Worm (Caenorhabditis elegans): ENCODE data around the gene hlh-12.

Gene hlh-12

DNA sequence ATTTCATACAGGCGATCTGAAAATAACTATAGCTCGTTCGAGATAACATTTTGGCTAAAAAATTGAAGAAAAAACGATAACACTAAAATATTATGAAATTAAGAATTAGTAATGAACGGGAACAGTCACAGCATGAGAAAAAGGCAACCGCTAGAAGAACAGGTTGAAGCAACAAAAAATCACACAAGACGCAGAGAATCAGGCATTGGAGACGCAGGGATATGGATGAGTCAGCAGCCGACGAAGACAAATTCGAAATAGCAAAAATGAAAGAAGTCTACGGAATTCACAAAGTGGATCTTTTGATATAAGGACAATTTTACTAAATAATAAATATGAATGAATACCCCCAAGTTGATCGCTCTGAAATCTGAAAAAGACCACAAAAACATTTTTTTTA, 31.3 kb upstream of the hlh-12 start, which contains the start of gene tag-77:
TSS of gene tag-77 (minus strand) at position 15 of the 400 bp plus-strand sequence.
- TF ChIP-seq nhr-28 (tag; optimal IDR thresholded peaks at IDR 0.05), result no peak
- peak; percentile 50 for TF ChIP-seq snpc-4 (tag; optimal IDR thresholded peaks at IDR 0.05)
- TF ChIP-seq nhr-12 (tag; optimal IDR thresholded peaks at IDR 0.05), result no peak
- peak; percentile 34 for TF ChIP-seq jun-1 (tag; optimal IDR thresholded peaks at IDR 0.05)
- peak; percentile 13 for TF ChIP-seq nhr-25 (tag; optimal IDR thresholded peaks at IDR 0.05)
- TF ChIP-seq daf-12 (tag; optimal IDR thresholded peaks at IDR 0.05), result no peak
- no peak for TF ChIP-seq nhr-76 (tag; optimal IDR thresholded peaks at IDR 0.05)

ce11 chrIV:8506034-8506433, 26.8 kb upstream of the hlh-12 start:
- TF ChIP-seq tbx-2 (tag; optimal IDR thresholded peaks at IDR 0.05) (no peak), ceh-82 (tag; optimal IDR thresholded peaks at IDR 0.05) (no peak), ama-1 (optimal IDR thresholded peaks at IDR 0.05) (no peak), lin-15B (tag; optimal IDR thresholded peaks at IDR 0.05) (no peak), R02D3.7 (tag; optimal IDR thresholded peaks at IDR 0.05) (no peak), lin-39 (tag; optimal IDR thresholded peaks at IDR 0.05) (no peak), hmg-11 (tag; optimal IDR thresholded peaks at IDR 0.05) (no peak), ceh-9 (tag; optimal IDR thresholded peaks at IDR 0.05) (no peak), zag-1 (tag; optimal IDR thresholded peaks at IDR 0.05) (no peak)

DNA sequence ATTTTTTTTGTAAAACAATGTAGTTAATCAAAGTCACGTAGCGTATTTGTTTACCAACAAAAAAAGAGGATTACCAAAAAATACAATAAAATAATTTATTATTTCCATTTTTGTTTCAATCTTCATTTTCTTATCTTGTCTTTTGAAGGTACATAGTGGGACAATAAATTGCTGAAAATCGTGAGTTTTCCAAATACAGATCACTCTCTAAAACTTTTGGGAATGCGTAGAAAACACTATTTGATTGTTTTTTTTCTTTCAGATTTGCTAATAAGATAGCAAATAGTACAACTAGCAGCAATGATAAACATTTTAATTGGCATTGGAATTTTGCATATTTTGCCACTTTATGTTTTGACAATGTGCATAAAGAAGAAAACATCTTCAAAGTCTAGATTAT, 22.1 kb upstream of the hlh-12 start, which contains the start of gene C28C12.1:
TSS of gene C28C12.1 (plus strand) at position 301 of the 400 bp plus-strand sequence.
- no peak for TF ChIP-seq nhr-23 (tag; optimal IDR thresholded peaks at IDR 0.05)
- TF ChIP-seq ama-1 (optimal IDR thresholded peaks at IDR 0.05), result no peak
- no peak for TF ChIP-seq R02D3.7 (tag; optimal IDR thresholded peaks at IDR 0.05)
- TF ChIP-seq lsy-12 (tag; optimal IDR thresholded peaks at IDR 0.05), result no peak
- no peak for TF ChIP-seq ceh-82 (tag; optimal IDR thresholded peaks at IDR 0.05)
- no peak for TF ChIP-seq nhr-237 (tag; optimal IDR thresholded peaks at IDR 0.05)
- no peak for TF ChIP-seq nhr-76 (tag; optimal IDR thresholded peaks at IDR 0.05)
- no peak for TF ChIP-seq fkh-2 (tag; optimal IDR thresholded peaks at IDR 0.05)
- no peak for TF ChIP-seq nhr-28 (tag; optimal IDR thresholded peaks at IDR 0.05)
- TF ChIP-seq zag-1 (tag; optimal IDR thresholded peaks at IDR 0.05), result no peak
- no peak for TF ChIP-seq nhr-25 (tag; optimal IDR thresholded peaks at IDR 0.05)
- TF ChIP-seq nhr-77 (tag; optimal IDR thresholded peaks at IDR 0.05), result no peak
- no peak for TF ChIP-seq nhr-12 (tag; optimal IDR thresholded peaks at IDR 0.05)
- no peak for TF ChIP-seq unc-39 (tag; optimal IDR thresholded peaks at IDR 0.05)
- TF ChIP-seq pqm-1 (tag; optimal IDR thresholded peaks at IDR 0.05), result no peak
- no peak for TF ChIP-seq lin-39 (tag; optimal IDR thresholded peaks at IDR 0.05)
- TF ChIP-seq snpc-4 (tag; optimal IDR thresholded peaks at IDR 0.05), result no peak
- TF ChIP-seq lin-15B (tag; optimal IDR thresholded peaks at IDR 0.05), result no peak

ce11 chrIV:8499956-8500355, 20.7 kb upstream of the hlh-12 start:
- TF ChIP-seq elt-2 (tag; optimal IDR thresholded peaks at IDR 0.05) (no peak), lsy-12 (tag; optimal IDR thresholded peaks at IDR 0.05) (no peak), fkh-2 (tag; optimal IDR thresholded peaks at IDR 0.05) (no peak), fkh-10 (GFP tag; optimal IDR thresholded peaks at IDR 0.05) (no peak), nhr-237 (tag; optimal IDR thresholded peaks at IDR 0.05) (no peak), ztf-11 (tag; optimal IDR thresholded peaks at IDR 0.05) (no peak), nhr-12 (tag; optimal IDR thresholded peaks at IDR 0.05) (no peak)

- TF ChIP-seq elt-1 (tag; optimal IDR thresholded peaks at IDR 0.05) (no peak), pqm-1 (tag; optimal IDR thresholded peaks at IDR 0.05) (no peak), ama-1 (optimal IDR thresholded peaks at IDR 0.05) (no peak), aly-2 (tag; optimal IDR thresholded peaks at IDR 0.05) (no peak), unc-62 (GFP tag; optimal IDR thresholded peaks at IDR 0.05) (no peak), nhr-43 (tag; optimal IDR thresholded peaks at IDR 0.05; ENCODE audit: poor library complexity, severe bottlenecking) (peak; percentile 47), ZK546.5 (tag; optimal IDR thresholded peaks at IDR 0.05) (no peak), pha-4 (tag; optimal IDR thresholded peaks at IDR 0.05) (peak; percentile 40), snpc-4 (tag; optimal IDR thresholded peaks at IDR 0.05) (peak; percentile 52), nfya-1 (tag; optimal IDR thresholded peaks at IDR 0.05; ENCODE audit: insufficient read depth) (peak; percentile 46), egl-5 (tag; optimal IDR thresholded peaks at IDR 0.05) (peak; percentile 11), lin-15B (tag; optimal IDR thresholded peaks at IDR 0.05) (peak; percentile 43), egl-27 (tag; optimal IDR thresholded peaks at IDR 0.05) (no peak)
These were observed 19.6 kb upstream of the hlh-12 start, which contains the start of the genes acdh-13 and mesp-1 for ce11 chrIV:8498773-8499360. acdh-13 (minus strand) TSS chrIV:8498823. mesp-1 (plus strand) TSS chrIV:8499310.

Data from whole organism, L3 larva.